Fruit fly (Drosophila melanogaster): ENCODE results near the gene Fhos.

The Fhos gene

dm6 chr3L:8787701-8788100, 34.3 kb downstream of the Fhos start:
- TF ChIP-seq Hr78 (GFP tag; optimal IDR thresholded peaks at IDR 0.05) (no peak), CG32264 (GFP tag; optimal IDR thresholded peaks at IDR 0.05) (no peak), brk (GFP tag; optimal IDR thresholded peaks at IDR 0.05) (no peak), Sp1 (GFP tag; optimal IDR thresholded peaks at IDR 0.05) (no peak), Dfd (GFP tag; optimal IDR thresholded peaks at IDR 0.05) (no peak)

dm6 chr3L:8788445-8788844, 35.0 kb downstream of the Fhos start, which contains the start of gene Acbp5:
Acbp5 (minus strand) TSS chr3L:8788545.
- TF ChIP-seq Hr83 (GFP tag; optimal IDR thresholded peaks at IDR 0.05; ENCODE audit: poor library complexity, severe bottlenecking) (no peak), dsf (GFP tag; optimal IDR thresholded peaks at IDR 0.05; ENCODE audit: borderline replicate concordance) (no peak), GATAd (GFP tag; optimal IDR thresholded peaks at IDR 0.05) (no peak), Dfd (GFP tag; optimal IDR thresholded peaks at IDR 0.05) (no peak), ey (GFP tag; optimal IDR thresholded peaks at IDR 0.05) (no peak), Vsx2 (GFP tag; optimal IDR thresholded peaks at IDR 0.05; ENCODE audit: partially characterized antibody) (no peak), h (GFP tag; optimal IDR thresholded peaks at IDR 0.05) (no peak)

dm6 chr3L:8798129-8798528, 44.7 kb downstream of the Fhos start:
- TF ChIP-seq Myc (optimal IDR thresholded peaks at IDR 0.05) = no peak

- TF ChIP-seq foxo (GFP tag; optimal IDR thresholded peaks at IDR 0.05) = no peak
- peak; percentile 92 for TF ChIP-seq Myc (optimal IDR thresholded peaks at IDR 0.05)
- TF ChIP-seq usp (GFP tag; optimal IDR thresholded peaks at IDR 0.05) = no peak
- TF ChIP-seq jim (GFP tag; optimal IDR thresholded peaks at IDR 0.05) = no peak
- TF ChIP-seq Hr83 (GFP tag; optimal IDR thresholded peaks at IDR 0.05; ENCODE audit: poor library complexity, severe bottlenecking) = no peak
- no peak for TF ChIP-seq Abd-B (GFP tag; optimal IDR thresholded peaks at IDR 0.05)
Measured at dm6 chr3L:8798539-8798938, 45.1 kb downstream of the Fhos start.

- TF ChIP-seq Hr83 (GFP tag; optimal IDR thresholded peaks at IDR 0.05; ENCODE audit: poor library complexity, severe bottlenecking) (no peak), br (GFP tag; optimal IDR thresholded peaks at IDR 0.05) (no peak), CrebA (GFP tag; optimal IDR thresholded peaks at IDR 0.05; ENCODE audit: borderline replicate concordance) (no peak), Vsx2 (GFP tag; optimal IDR thresholded peaks at IDR 0.05; ENCODE audit: partially characterized antibody) (no peak), brk (GFP tag; optimal IDR thresholded peaks at IDR 0.05) (no peak), pan (optimal IDR thresholded peaks at IDR 0.05) (no peak), dsf (GFP tag; optimal IDR thresholded peaks at IDR 0.05; ENCODE audit: borderline replicate concordance) (no peak), Sp1 (GFP tag; optimal IDR thresholded peaks at IDR 0.05) (no peak), sage (GFP tag; optimal IDR thresholded peaks at IDR 0.05) (no peak), tai (GFP tag; optimal IDR thresholded peaks at IDR 0.05) (no peak), woc (GFP tag; optimal IDR thresholded peaks at IDR 0.05) (no peak), usp (GFP tag; optimal IDR thresholded peaks at IDR 0.05) (no peak), N (GFP tag; optimal IDR thresholded peaks at IDR 0.05) (no peak), dmrt93B (GFP tag; optimal IDR thresholded peaks at IDR 0.05) (no peak)
Measured at dm6 chr3L:8800432-8800831, 47.0 kb downstream of the Fhos start, which contains the start of gene CG13310. CG13310 (minus strand) TSS chr3L:8800532.

dm6 chr3L:8802064-8802463, 48.6 kb downstream of the Fhos start, which contains the start of the genes CG13311 and CG34426:
CG13311 (minus strand) TSS chr3L:8802164.
CG34426 (plus strand) TSS chr3L:8802463.
- TF ChIP-seq tai (GFP tag; optimal IDR thresholded peaks at IDR 0.05) = no peak
- no peak for TF ChIP-seq N (GFP tag; optimal IDR thresholded peaks at IDR 0.05)

- TF ChIP-seq Jra (GFP tag; optimal IDR thresholded peaks at IDR 0.05) (no peak), Abd-B (GFP tag; optimal IDR thresholded peaks at IDR 0.05) (no peak), OdsH (GFP tag; optimal IDR thresholded peaks at IDR 0.05) (no peak), Dfd (GFP tag; optimal IDR thresholded peaks at IDR 0.05) (no peak), Hr78 (GFP tag; optimal IDR thresholded peaks at IDR 0.05) (no peak), Hnf4 (GFP tag; optimal IDR thresholded peaks at IDR 0.05) (no peak), sv (GFP tag; optimal IDR thresholded peaks at IDR 0.05) (no peak), brk (GFP tag; optimal IDR thresholded peaks at IDR 0.05) (no peak), jim (GFP tag; optimal IDR thresholded peaks at IDR 0.05) (no peak)
Measured at dm6 chr3L:8804082-8804814, 50.8 kb downstream of the Fhos start, which contains the start of the genes CG32023 and CG34427. CG32023 (minus strand) TSS chr3L:8804182. CG34427 (plus strand) TSS chr3L:8804764.

Measured in whole organism, wandering third instar larva.